Fruit fly (Drosophila melanogaster) Kc167 (cell line): Measurements from ENCODE around the gene CG5644.

ENCODE experiments used
- Myc ChIP-seq: fragments of >200 bp; optimal IDR thresholded peaks from 2 replicates; lab custom pipeline; 2017; ENCODE audit warnings: missing external identifiers
- insv ChIP-seq: fragments of >200 bp; optimal IDR thresholded peaks from 3 replicates; lab custom pipeline; 2018; ENCODE audit warnings: missing external identifiers
- psq ChIP-seq: fragments of >200 bp; optimal IDR thresholded peaks from 2 replicates; lab custom pipeline; 2017; ENCODE audit warnings: missing external identifiers

DNA sequence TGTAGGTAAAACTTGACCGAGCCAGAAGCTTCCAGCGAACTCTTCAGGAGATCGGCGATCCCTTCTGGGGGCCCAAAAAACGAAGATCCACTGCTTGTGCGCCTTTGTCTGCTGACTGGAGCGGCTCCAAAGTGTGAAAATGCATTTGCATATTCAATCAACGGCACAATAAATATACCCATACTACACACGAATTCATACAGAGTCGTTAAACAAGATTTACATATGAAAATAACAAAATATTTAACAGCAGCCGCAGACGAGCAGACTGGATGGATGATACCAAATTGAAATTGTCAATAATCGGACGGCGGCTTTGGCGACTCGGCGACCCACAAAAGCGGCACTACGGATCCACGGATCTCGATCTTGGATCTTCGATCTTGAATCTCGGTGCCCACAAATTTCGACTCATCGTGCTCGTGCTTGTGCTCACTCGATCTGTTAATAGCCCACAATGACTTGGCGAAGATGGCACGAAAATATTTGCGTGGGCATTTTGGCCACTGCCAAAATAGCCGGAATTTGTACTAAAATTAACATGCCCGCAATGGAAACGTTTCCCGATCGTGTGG is 47.5 kb upstream of the CG5644 start:
- TF ChIP-seq Myc (lab: Kevin White, UChicago) (no peak), insv (lab: Kevin White, UChicago) (no peak), psq (lab: Kevin White, UChicago) (no peak)
